Fruit fly (Drosophila melanogaster): Measurements from ENCODE around the gene Mps1.
A peak's percentile ranks its signal among the peaks of the same experiment; 100 is the strongest.

The Mps1 gene

dm6 chr3R:17703691-17704537 lies 32.8 kb downstream of the Mps1 start (continued):
- TF ChIP-seq CG4730 (GFP tag; IDR thresholded peaks at IDR 0.05) (peak; percentile 99), CG11456 (GFP tag; IDR thresholded peaks at IDR 0.05) (peak; percentile 99), CTCF (GFP tag; optimal IDR thresholded peaks at IDR 0.05) (peak; percentile 78), CG9609 (GFP tag; optimal IDR thresholded peaks at IDR 0.05) (peak; percentile 99), CG10654 (GFP tag; optimal IDR thresholded peaks at IDR 0.05) (peak; percentile 99), CG10267 (tag; optimal IDR thresholded peaks at IDR 0.05) (peak; percentile 95), trh (GFP tag; optimal IDR thresholded peaks at IDR 0.05) (peak; percentile 99), CG15601 (tag; optimal IDR thresholded peaks at IDR 0.05) (peak; percentile 96), CG6654 (GFP tag; optimal IDR thresholded peaks at IDR 0.05) (peak; percentile 94), Poxn (GFP tag; IDR thresholded peaks at IDR 0.05) (peak; percentile 98), Mad (GFP tag; optimal IDR thresholded peaks at IDR 0.05) (peak; percentile 99), wek (GFP tag; optimal IDR thresholded peaks at IDR 0.05) (peak; percentile 92), CG11093 (GFP tag; IDR thresholded peaks at IDR 0.05) (peak; percentile 98), Hr51 (GFP tag; optimal IDR thresholded peaks at IDR 0.05) (peak; percentile 99), CG32532 (GFP tag; IDR thresholded peaks at IDR 0.05) (peak; percentile 99), Kr (GFP tag; optimal IDR thresholded peaks at IDR 0.05) (peak; percentile 19), Atf3 (GFP tag; optimal IDR thresholded peaks at IDR 0.05) (peak; percentile 99), tin (GFP tag; optimal IDR thresholded peaks at IDR 0.05) (peak; percentile 99), Rfx (GFP tag; IDR thresholded peaks at IDR 0.05) (peak; percentile 99), B-H1 (GFP tag; IDR thresholded peaks at IDR 0.05) (peak; percentile 99), CG18262 (tag; optimal IDR thresholded peaks at IDR 0.05) (peak; percentile 99), CG14441 (GFP tag; IDR thresholded peaks at IDR 0.05) (peak; percentile 99), CG12744 (GFP tag; optimal IDR thresholded peaks at IDR 0.05) (peak; percentile 99), Myb (GFP tag; optimal IDR thresholded peaks at IDR 0.05) (peak; percentile 94), pros (GFP tag; optimal IDR thresholded peaks at IDR 0.05) (peak; percentile 23), CG11560 (tag; IDR thresholded peaks at IDR 0.05) (peak; percentile 93), ci (GFP tag; IDR thresholded peaks at IDR 0.05) (peak; percentile 99), CG13424 (tag; optimal IDR thresholded peaks at IDR 0.05) (peak; percentile 97), Hsf (GFP tag; optimal IDR thresholded peaks at IDR 0.05) (peak; percentile 99), luna (GFP tag; optimal IDR thresholded peaks at IDR 0.05) (peak; percentile 98), CG30403 (GFP tag; optimal IDR thresholded peaks at IDR 0.05) (peak; percentile 100), sqz (GFP tag; optimal IDR thresholded peaks at IDR 0.05) (peak; percentile 96), pum (GFP tag; optimal IDR thresholded peaks at IDR 0.05) (peak; percentile 99), CG33213 (GFP tag; optimal IDR thresholded peaks at IDR 0.05) (peak; percentile 99), p53 (GFP tag; optimal IDR thresholded peaks at IDR 0.05) (peak; percentile 97), CG9817 (tag; optimal IDR thresholded peaks at IDR 0.05) (peak; percentile 97), Hr78 (GFP tag; optimal IDR thresholded peaks at IDR 0.05) (peak in 1 of 2 experiments; percentile 94), CG8089 (GFP tag; optimal IDR thresholded peaks at IDR 0.05) (peak; percentile 99), CG7786 (GFP tag; optimal IDR thresholded peaks at IDR 0.05) (peak; percentile 99), HLH54F (GFP tag; optimal IDR thresholded peaks at IDR 0.05) (peak; percentile 99), ttk (GFP tag; IDR thresholded peaks at IDR 0.05) (peak; percentile 99), CG9437 (GFP tag; optimal IDR thresholded peaks at IDR 0.05) (peak; percentile 96), yki (optimal IDR thresholded peaks at IDR 0.05) (no peak), CG1792 (GFP tag; optimal IDR thresholded peaks at IDR 0.05) (peak; percentile 98), CG3838 (GFP tag; optimal IDR thresholded peaks at IDR 0.05) (peak; percentile 96), CG11723 (GFP tag; optimal IDR thresholded peaks at IDR 0.05) (peak; percentile 99), CG2116 (GFP tag; optimal IDR thresholded peaks at IDR 0.05) (peak; percentile 91), mam (GFP tag; optimal IDR thresholded peaks at IDR 0.05) (peak; percentile 99), CG1602 (GFP tag; optimal IDR thresholded peaks at IDR 0.05) (peak; percentile 99), CG16815 (GFP tag; optimal IDR thresholded peaks at IDR 0.05) (peak; percentile 98), CG12236 (GFP tag; optimal IDR thresholded peaks at IDR 0.05) (peak; percentile 99)
